Worm (Caenorhabditis elegans) whole organism, L3 larva: ENCODE results near the gene fbxb-40.
"Not testable (repeated sequence)": the region's sequence is repeated elsewhere in the genome, so short reads cannot be mapped to it uniquely, and the experiment has no call there.

Experiments
- skn-1 ChIP-seq: fragments of 150-350 bp; optimal IDR thresholded peaks from 2 replicates; lab custom pipeline; 2014; ENCODE audit warnings: missing biosample characterization, missing genetic modification characterization
- unc-39 ChIP-seq: sonication (generic microtip); optimal IDR thresholded peaks from 4 replicates; lab custom pipeline; 2017; ENCODE audit warnings: missing biosample characterization, missing genetic modification characterization

DNA sequence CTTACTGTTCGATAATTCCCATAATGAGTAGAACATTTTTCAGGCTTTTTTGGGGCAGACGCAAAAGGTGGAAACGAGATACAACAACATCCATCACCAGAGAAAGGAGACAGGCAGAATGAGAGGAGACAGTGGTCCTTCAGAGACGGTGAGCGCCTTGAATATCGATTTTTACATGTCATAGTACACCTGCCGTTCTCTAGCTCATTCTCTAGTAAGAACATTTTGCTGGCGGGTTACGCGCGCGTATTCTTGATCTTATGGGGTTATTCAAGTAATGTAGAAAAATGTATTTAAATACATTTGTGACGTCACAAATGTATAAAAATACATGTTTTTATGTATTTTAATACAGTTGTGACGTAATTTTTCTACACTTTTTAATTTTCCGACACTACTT lies 5.8 kb downstream of the fbxb-40 start, which contains the start of gene fbxb-45:
- not testable (repeated sequence) for TF ChIP-seq unc-39 (tag; lab: Kevin White, UChicago); skn-1
